Worm (Caenorhabditis elegans) whole organism, L2 larva: ENCODE measurements around the gene srd-12.

Experiments
- C34F6.9 ChIP-seq: fragments of 150-350 bp; optimal IDR thresholded peaks from 2 replicates; lab custom pipeline; 2014; ENCODE audit warnings: missing biosample characterization, missing genetic modification characterization
- F13H6.1 ChIP-seq: sonication (generic microtip); optimal IDR thresholded peaks from 2 replicates; lab custom pipeline; 2016; ENCODE audit warnings: missing genetic modification characterization, missing compliant biosample characterization
- R02D3.7 ChIP-seq: fragments of 150-350 bp; optimal IDR thresholded peaks from 2 replicates; lab custom pipeline; 2014; ENCODE audit warnings: missing biosample characterization, missing genetic modification characterization
- Y55F3AM.14 ChIP-seq: fragments of 200-800 bp; sonication (Bioruptor generic); optimal IDR thresholded peaks from 2 replicates; lab custom pipeline; 2018; ENCODE audit warnings: mild to moderate bottlenecking, missing genetic modification characterization, missing compliant biosample characterization
- ZK546.5 ChIP-seq: sonication (generic microtip); optimal IDR thresholded peaks from 2 replicates; lab custom pipeline; 2017; ENCODE audit warnings: missing biosample characterization, missing genetic modification characterization
- alr-1 ChIP-seq: fragments of 150-350 bp; optimal IDR thresholded peaks from 2 replicates; lab custom pipeline; 2014; ENCODE audit warnings: missing biosample characterization, missing genetic modification characterization
- aly-2 ChIP-seq: fragments of 150-350 bp; optimal IDR thresholded peaks from 2 replicates; lab custom pipeline; 2014; ENCODE audit warnings: missing biosample characterization, missing genetic modification characterization
- ama-1 ChIP-seq: fragments of 150-350 bp; optimal IDR thresholded peaks from 2 replicates; lab custom pipeline; 2018; ENCODE audit warnings: inconsistent platforms
- blmp-1 ChIP-seq: sonication (generic microtip); optimal IDR thresholded peaks from 2 replicates; lab custom pipeline; 2017; ENCODE audit warnings: missing genetic modification characterization, mild to moderate bottlenecking, missing compliant biosample characterization, antibody characterized with exemption, moderate library complexity; ENCODE audit not compliant: insufficient read depth
- ceh-16 ChIP-seq: fragments of 150-350 bp; optimal IDR thresholded peaks from 2 replicates; lab custom pipeline; 2014; ENCODE audit warnings: missing biosample characterization, missing genetic modification characterization
- ceh-82 ChIP-seq: fragments of 150-350 bp; optimal IDR thresholded peaks from 2 replicates; lab custom pipeline; 2014; ENCODE audit warnings: missing biosample characterization, missing genetic modification characterization
- crh-2 ChIP-seq: sonication (generic microtip); optimal IDR thresholded peaks from 2 replicates; lab custom pipeline; 2017; ENCODE audit warnings: missing biosample characterization, missing genetic modification characterization
- dmd-4 ChIP-seq: sonication (generic microtip); optimal IDR thresholded peaks from 2 replicates; lab custom pipeline; 2017; ENCODE audit warnings: missing biosample characterization, missing genetic modification characterization
- egl-27 ChIP-seq: sonication (generic microtip); optimal IDR thresholded peaks from 3 replicates; lab custom pipeline; 2017; ENCODE audit warnings: missing biosample characterization, missing genetic modification reagents, missing genetic modification characterization
- elt-1 ChIP-seq: fragments of 150-350 bp; optimal IDR thresholded peaks from 2 replicates; lab custom pipeline; 2014; ENCODE audit warnings: missing biosample characterization, missing genetic modification characterization
- elt-3 ChIP-seq: sonication (generic microtip); optimal IDR thresholded peaks from 2 replicates; lab custom pipeline; 2017; ENCODE audit warnings: missing biosample characterization, missing genetic modification characterization
- fos-1 ChIP-seq: fragments of 150-350 bp; optimal IDR thresholded peaks from 2 replicates; lab custom pipeline; 2014; ENCODE audit warnings: missing biosample characterization, missing genetic modification characterization
- gmeb-1 ChIP-seq: fragments of 150-350 bp; optimal IDR thresholded peaks from 2 replicates; lab custom pipeline; 2014; ENCODE audit warnings: missing biosample characterization, missing genetic modification characterization
- lin-11 ChIP-seq: fragments of 150-350 bp; sonication (generic microtip); optimal IDR thresholded peaks from 2 replicates; lab custom pipeline; 2014; ENCODE audit warnings: missing biosample characterization, missing genetic modification characterization, inconsistent platforms, mixed read lengths
- lin-13 ChIP-seq: fragments of 150-350 bp; optimal IDR thresholded peaks from 2 replicates; lab custom pipeline; 2014; ENCODE audit warnings: missing biosample characterization, missing genetic modification reagents, missing genetic modification characterization
- lin-39 ChIP-seq: fragments of 150-350 bp; optimal IDR thresholded peaks from 2 replicates; lab custom pipeline; 2014; ENCODE audit warnings: missing biosample characterization, missing genetic modification reagents, missing genetic modification characterization
- lsy-2 ChIP-seq, 2 experiments: fragments of 150-350 bp in 1 of 2; sonication (generic microtip) in 1 of 2; optimal IDR thresholded peaks; 2 replicates each; lab custom pipeline; 2014 to 2017; ENCODE audit warnings: missing biosample characterization in 2 of 2, missing genetic modification characterization in 2 of 2
- mab-5 ChIP-seq: fragments of 150-350 bp; optimal IDR thresholded peaks from 2 replicates; lab custom pipeline; 2014; ENCODE audit warnings: missing biosample characterization, missing genetic modification characterization
- mbf-1 ChIP-seq: sonication (generic microtip); optimal IDR thresholded peaks from 2 replicates; lab custom pipeline; 2017; ENCODE audit warnings: missing biosample characterization, missing genetic modification characterization
- mdl-1 ChIP-seq, 2 experiments: fragments of 150-350 bp in 1 of 2; sonication (generic microtip) in 1 of 2; optimal IDR thresholded peaks; 2 replicates each; lab custom pipeline; 2017; ENCODE audit warnings: missing biosample characterization in 2 of 2, missing genetic modification characterization in 2 of 2
- nhr-10 ChIP-seq: sonication (generic microtip); optimal IDR thresholded peaks from 2 replicates; lab custom pipeline; 2017; ENCODE audit warnings: missing biosample characterization, missing genetic modification characterization
- nhr-11 ChIP-seq: fragments of 150-350 bp; optimal IDR thresholded peaks from 2 replicates; lab custom pipeline; 2014; ENCODE audit warnings: missing biosample characterization, missing genetic modification characterization
- nhr-12 ChIP-seq: fragments of 150-350 bp; optimal IDR thresholded peaks from 2 replicates; lab custom pipeline; 2014; ENCODE audit warnings: missing biosample characterization, missing genetic modification characterization
- nhr-129 ChIP-seq: fragments of 150-350 bp; optimal IDR thresholded peaks from 2 replicates; lab custom pipeline; 2014; ENCODE audit warnings: missing biosample characterization, missing genetic modification characterization
- nhr-21 ChIP-seq: fragments of 150-350 bp; optimal IDR thresholded peaks from 2 replicates; lab custom pipeline; 2014; ENCODE audit warnings: missing biosample characterization, missing genetic modification characterization
- nhr-23 ChIP-seq: fragments of 150-350 bp; optimal IDR thresholded peaks from 2 replicates; lab custom pipeline; 2014; ENCODE audit warnings: missing biosample characterization, missing genetic modification reagents, missing genetic modification characterization
- nhr-237 ChIP-seq: fragments of 150-350 bp; optimal IDR thresholded peaks from 2 replicates; lab custom pipeline; 2014; ENCODE audit warnings: missing biosample characterization, missing genetic modification characterization
- nhr-25 ChIP-seq: fragments of 150-350 bp; sonication (generic microtip); optimal IDR thresholded peaks from 3 replicates; lab custom pipeline; 2014; ENCODE audit warnings: missing biosample characterization, missing genetic modification characterization
- nhr-6 ChIP-seq: fragments of 150-350 bp; optimal IDR thresholded peaks from 2 replicates; lab custom pipeline; 2014; ENCODE audit warnings: missing biosample characterization, missing genetic modification characterization
- nhr-77 ChIP-seq: fragments of 150-350 bp; optimal IDR thresholded peaks from 2 replicates; lab custom pipeline; 2014; ENCODE audit warnings: missing biosample characterization, missing genetic modification characterization
- peb-1 ChIP-seq: fragments of 150-350 bp; optimal IDR thresholded peaks from 2 replicates; lab custom pipeline; 2014; ENCODE audit warnings: missing biosample characterization, missing genetic modification characterization
- sem-4 ChIP-seq: fragments of 150-350 bp; optimal IDR thresholded peaks from 2 replicates; lab custom pipeline; 2014; ENCODE audit warnings: missing biosample characterization, missing genetic modification reagents, missing genetic modification characterization
- skn-1 ChIP-seq: sonication (generic microtip); optimal IDR thresholded peaks from 2 replicates; lab custom pipeline; 2017; ENCODE audit warnings: missing biosample characterization, missing genetic modification characterization
- sma-3 ChIP-seq: sonication (generic microtip); optimal IDR thresholded peaks from 2 replicates; lab custom pipeline; 2016; ENCODE audit warnings: missing genetic modification reagents, missing genetic modification characterization, missing compliant biosample characterization
- sma-9 ChIP-seq, 2 experiments: fragments of 150-350 bp in 1 of 2; sonication (generic microtip) in 1 of 2; optimal IDR thresholded peaks; 2 replicates each; lab custom pipeline; 2014 to 2016; ENCODE audit warnings: missing genetic modification characterization in 2 of 2, mild to moderate bottlenecking in 1 of 2, missing biosample characterization in 1 of 2, missing compliant biosample characterization in 1 of 2, missing genetic modification reagents in 1 of 2, moderate library complexity in 1 of 2
- snpc-4 ChIP-seq: fragments of 150-350 bp; optimal IDR thresholded peaks from 2 replicates; lab custom pipeline; 2014; ENCODE audit warnings: missing biosample characterization, missing genetic modification characterization
- unc-39 ChIP-seq: fragments of 150-350 bp; optimal IDR thresholded peaks from 2 replicates; lab custom pipeline; 2014; ENCODE audit warnings: missing biosample characterization, missing genetic modification characterization
- unc-55 ChIP-seq: fragments of 150-350 bp; sonication (generic microtip); optimal IDR thresholded peaks from 3 replicates; lab custom pipeline; 2014; ENCODE audit warnings: missing biosample characterization, missing genetic modification reagents, missing genetic modification characterization
- unc-62 ChIP-seq: fragments of 150-350 bp; optimal IDR thresholded peaks from 2 replicates; lab custom pipeline; 2014; ENCODE audit warnings: missing biosample characterization, missing genetic modification reagents, missing genetic modification characterization
- zag-1 ChIP-seq: fragments of 150-350 bp; optimal IDR thresholded peaks from 2 replicates; lab custom pipeline; 2014; ENCODE audit warnings: missing biosample characterization, missing genetic modification characterization
- ztf-1 ChIP-seq: fragments of 200-800 bp; sonication (Bioruptor generic); conservative IDR thresholded peaks from 2 replicates; pipeline ENCODE4 v1.3.6; 2022; ENCODE audit warnings: missing genetic modification characterization, missing compliant biosample characterization
- ztf-11 ChIP-seq: sonication (generic microtip); optimal IDR thresholded peaks from 2 replicates; lab custom pipeline; 2017; ENCODE audit warnings: missing biosample characterization, missing genetic modification characterization
- ztf-4 ChIP-seq: fragments of 150-350 bp; optimal IDR thresholded peaks from 2 replicates; lab custom pipeline; 2014; ENCODE audit warnings: missing biosample characterization, missing genetic modification characterization

Gene srd-12

ce11 chrIV:5583184-5583583 lies 46.9 kb downstream of the srd-12 start:
- peak; percentile 1 for TF ChIP-seq nhr-25
- TF ChIP-seq lin-39 (tag; lab: Kevin White, UChicago): no peak
- no peak for TF ChIP-seq lin-11
- TF ChIP-seq, all 48 proteins: peak for 1

ce11 chrIV:5582760-5583159 lies 47.3 kb downstream of the srd-12 start:
- TF ChIP-seq elt-3 (tag; lab: Kevin White, UChicago) (no peak), nhr-12 (tag; lab: Kevin White, UChicago) (no peak), mbf-1 (tag; lab: Kevin White, UChicago) (no peak), C34F6.9 (no peak)

- TF ChIP-seq Y55F3AM.14 (GFP tag; lab: Kevin White, UChicago) (peak; percentile 71), alr-1 (tag; lab: Kevin White, UChicago) (no peak), nhr-25 (peak; percentile 40), aly-2 (tag; lab: Kevin White, UChicago) (no peak), peb-1 (tag; lab: Kevin White, UChicago) (no peak), ztf-11 (tag; lab: Kevin White, UChicago) (no peak), dmd-4 (tag; lab: Kevin White, UChicago) (no peak), ceh-16 (tag; lab: Kevin White, UChicago) (no peak), nhr-129 (peak; percentile 73), lin-13 (peak; percentile 2), nhr-23 (tag; lab: Kevin White, UChicago) (no peak), lin-39 (tag; lab: Kevin White, UChicago) (no peak), ZK546.5 (tag; lab: Kevin White, UChicago) (no peak), egl-27 (tag; lab: Kevin White, UChicago) (no peak), mdl-1 (tag; optimal IDR thresholded peaks at IDR 0.05; lab: Kevin White, UChicago) (peak; percentile 18 to 21), sma-9 (GFP tag; optimal IDR thresholded peaks at IDR 0.05; lab: Kevin White, UChicago) (peak; percentile 81), sma-9 (tag; optimal IDR thresholded peaks at IDR 0.05; lab: Kevin White, UChicago) (no peak), skn-1 (tag; lab: Kevin White, UChicago) (no peak), ama-1 (lab: Kevin White, UChicago) (peak; percentile 14), sma-3 (GFP tag; lab: Kevin White, UChicago) (peak; percentile 32), zag-1 (tag; lab: Kevin White, UChicago) (peak; percentile 28), snpc-4 (no peak), unc-55 (GFP tag; lab: Kevin White, UChicago) (peak; percentile 36), unc-62 (GFP tag; lab: Kevin White, UChicago) (no peak), fos-1 (tag; lab: Kevin White, UChicago) (peak; percentile 66), gmeb-1 (tag; lab: Kevin White, UChicago) (no peak), lsy-2 (tag; optimal IDR thresholded peaks at IDR 0.05; lab: Kevin White, UChicago) (peak in 1 of 2 experiments; percentile 64), elt-1 (tag; lab: Kevin White, UChicago) (no peak), nhr-237 (tag; lab: Kevin White, UChicago) (no peak), lin-11 (peak; percentile 49), F13H6.1 (tag; lab: Kevin White, UChicago) (peak; percentile 72), crh-2 (peak; percentile 86), ztf-4 (tag; lab: Kevin White, UChicago) (peak; percentile 5), blmp-1 (no peak), nhr-10 (tag; lab: Kevin White, UChicago) (no peak), elt-3 (tag; lab: Kevin White, UChicago) (no peak), mbf-1 (tag; lab: Kevin White, UChicago) (no peak), nhr-6 (tag; lab: Kevin White, UChicago) (peak; percentile 27), C34F6.9 (peak; percentile 72), nhr-12 (tag; lab: Kevin White, UChicago) (no peak), ztf-1 (GFP tag; lab: Robert Waterston, UW) (no peak), nhr-77 (tag; lab: Kevin White, UChicago) (no peak), unc-39 (tag; lab: Kevin White, UChicago) (no peak), sem-4 (tag; lab: Kevin White, UChicago) (peak; percentile 37), mab-5 (tag; lab: Kevin White, UChicago) (no peak), R02D3.7 (tag; lab: Kevin White, UChicago) (no peak), ceh-82 (tag; lab: Kevin White, UChicago) (no peak), nhr-21 (tag; lab: Kevin White, UChicago) (peak; percentile 55), nhr-11 (no peak)
Measured at ce11 chrIV:5582267-5582666, 47.8 kb downstream of the srd-12 start.
